Worm (Caenorhabditis elegans) whole organism, L2 larva: ENCODE measurements around the gene T06E4.7.

ENCODE experiments used
- lin-13 ChIP-seq: fragments of 150-350 bp; optimal IDR thresholded peaks from 2 replicates; lab custom pipeline; 2014; ENCODE audit warnings: missing biosample characterization, missing genetic modification reagents, missing genetic modification characterization
- nhr-11 ChIP-seq: fragments of 150-350 bp; optimal IDR thresholded peaks from 2 replicates; lab custom pipeline; 2014; ENCODE audit warnings: missing biosample characterization, missing genetic modification characterization
- nhr-12 ChIP-seq: fragments of 150-350 bp; optimal IDR thresholded peaks from 2 replicates; lab custom pipeline; 2014; ENCODE audit warnings: missing biosample characterization, missing genetic modification characterization
- unc-62 ChIP-seq: fragments of 150-350 bp; optimal IDR thresholded peaks from 2 replicates; lab custom pipeline; 2014; ENCODE audit warnings: missing biosample characterization, missing genetic modification reagents, missing genetic modification characterization
- ztf-11 ChIP-seq: sonication (generic microtip); optimal IDR thresholded peaks from 2 replicates; lab custom pipeline; 2017; ENCODE audit warnings: missing biosample characterization, missing genetic modification characterization

DNA sequence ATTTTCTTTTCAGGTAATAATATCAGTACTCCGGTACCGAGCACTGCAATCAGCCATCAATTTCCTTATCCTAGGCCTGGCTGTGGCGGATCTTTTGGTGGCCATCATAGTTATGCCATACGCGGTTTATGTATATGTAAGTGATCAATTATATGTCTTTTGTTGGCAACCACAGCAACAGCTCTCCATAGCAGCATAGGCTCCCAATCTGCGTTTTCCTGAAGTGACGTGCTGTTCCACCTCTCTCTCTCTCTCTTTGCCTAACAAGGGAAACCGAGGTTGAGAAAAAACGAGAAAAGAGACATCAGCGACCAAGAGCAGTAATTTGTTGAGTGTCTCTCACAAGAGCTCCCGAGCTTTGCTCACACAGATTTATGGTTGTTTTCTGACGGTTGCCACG lies 17.0 kb upstream of the T06E4.7 start:
- TF ChIP-seq lin-13 (GFP tag; lab: Kevin White, UChicago) (no peak), nhr-11 (no peak), ztf-11 (tag; lab: Kevin White, UChicago) (no peak), nhr-12 (no peak), unc-62 (GFP tag; lab: Kevin White, UChicago) (no peak)
